Fruit fly (Drosophila melanogaster) whole organism, embryonic: ENCODE data around the gene Polr1D.

Source experiments
- C15 ChIP-seq: fragments of 200-800 bp; sonication (Bioruptor generic); IDR thresholded peaks from 3 replicates; pipeline ENCODE4 v1.3.6; 2022; ENCODE audit warnings: missing biosample characterization, missing genetic modification characterization
- CG10267 ChIP-seq: fragments of 200-800 bp; sonication (Bioruptor generic); optimal IDR thresholded peaks from 2 replicates; lab custom pipeline; 2018; ENCODE audit warnings: missing biosample characterization, mild to moderate bottlenecking, missing genetic modification characterization, moderate library complexity
- CG12219 ChIP-seq: fragments of 200-800 bp; sonication (Bioruptor generic); optimal IDR thresholded peaks from 3 replicates; lab custom pipeline; 2018; ENCODE audit warnings: missing biosample characterization, mild to moderate bottlenecking, missing genetic modification characterization
- CG1233 ChIP-seq: fragments of 200-800 bp; sonication (Bioruptor generic); optimal IDR thresholded peaks from 4 replicates; lab custom pipeline; 2018; ENCODE audit warnings: missing biosample characterization, mild to moderate bottlenecking, missing genetic modification characterization
- CG1602 ChIP-seq: fragments of 200-800 bp; sonication (Bioruptor generic); optimal IDR thresholded peaks from 3 replicates; lab custom pipeline; 2016; ENCODE audit warnings: missing biosample characterization, missing genetic modification characterization
- CG17829 ChIP-seq: fragments of 200-800 bp; optimal IDR thresholded peaks from 2 replicates; lab custom pipeline; 2019; ENCODE audit warnings: missing biosample characterization, mild to moderate bottlenecking, missing genetic modification characterization, moderate library complexity
- CG1792 ChIP-seq: fragments of 200-800 bp; sonication (Bioruptor generic); optimal IDR thresholded peaks from 2 replicates; lab custom pipeline; 2016; ENCODE audit warnings: missing biosample characterization, missing genetic modification characterization
- CG2129 ChIP-seq: fragments of 200-800 bp; sonication (Bioruptor generic); IDR thresholded peaks from 2 replicates; pipeline ENCODE4 v1.3.6; 2022; ENCODE audit warnings: missing biosample characterization, missing genetic modification characterization; ENCODE audit not compliant: partially characterized antibody
- CG3995 ChIP-seq: fragments of 200-800 bp; sonication (Bioruptor generic); optimal IDR thresholded peaks from 3 replicates; lab custom pipeline; 2016; ENCODE audit warnings: missing biosample characterization, missing genetic modification characterization
- CG42726 ChIP-seq: fragments of 200-800 bp; sonication (Bioruptor generic); IDR thresholded peaks from 2 replicates; pipeline ENCODE4 v1.3.6; 2022; ENCODE audit warnings: missing biosample characterization, missing genetic modification characterization; ENCODE audit not compliant: partially characterized antibody
- CG4404 ChIP-seq: fragments of 200-800 bp; sonication (Bioruptor generic); IDR thresholded peaks from 2 replicates; pipeline ENCODE4 v1.3.6; 2022; ENCODE audit warnings: missing biosample characterization, missing genetic modification characterization
- CG5180 ChIP-seq: fragments of 200-800 bp; sonication (Bioruptor generic); optimal IDR thresholded peaks from 3 replicates; lab custom pipeline; 2017; ENCODE audit warnings: missing biosample characterization, missing genetic modification characterization, mild to moderate bottlenecking, moderate library complexity, missing genetic modification reagents
- CG6689 ChIP-seq: fragments of 200-800 bp; sonication (Bioruptor generic); IDR thresholded peaks from 2 replicates; pipeline ENCODE4 v1.3.6; 2022; ENCODE audit warnings: missing biosample characterization, missing genetic modification characterization
- CG8290 ChIP-seq, 3 experiments: fragments of 200-800 bp; sonication (Bioruptor generic); optimal IDR thresholded peaks; 2 replicates each; lab custom pipeline; 2016 to 2019; ENCODE audit warnings: missing biosample characterization in 3 of 3, missing genetic modification characterization in 3 of 3, mild to moderate bottlenecking in 2 of 3, moderate library complexity in 1 of 3
- CG8924 ChIP-seq: fragments of 200-800 bp; optimal IDR thresholded peaks from 3 replicates; lab custom pipeline; 2019; ENCODE audit warnings: missing biosample characterization, mild to moderate bottlenecking, missing genetic modification characterization, moderate library complexity
- CTCF ChIP-seq: fragments of 200-800 bp; sonication (Bioruptor generic); optimal IDR thresholded peaks from 2 replicates; lab custom pipeline; 2017; ENCODE audit warnings: missing biosample characterization, mild to moderate bottlenecking, missing genetic modification characterization, moderate library complexity
- Dip2 ChIP-seq: fragments of 200-800 bp; sonication (Bioruptor generic); IDR thresholded peaks from 2 replicates; pipeline ENCODE4 v1.3.6; 2022; ENCODE audit warnings: missing biosample characterization, missing genetic modification characterization
- Hr3 ChIP-seq: fragments of 200-800 bp; sonication (Bioruptor generic); optimal IDR thresholded peaks from 3 replicates; lab custom pipeline; 2016; ENCODE audit warnings: missing biosample characterization, missing genetic modification characterization
- Rfx ChIP-seq: fragments of 200-800 bp; sonication (Bioruptor generic); IDR thresholded peaks from 2 replicates; pipeline ENCODE4 v1.3.6; 2022; ENCODE audit warnings: missing biosample characterization, missing genetic modification characterization
- Sry-β ChIP-seq: fragments of 200-800 bp; sonication (Bioruptor generic); optimal IDR thresholded peaks from 2 replicates; lab custom pipeline; 2018; ENCODE audit warnings: missing biosample characterization, mild to moderate bottlenecking, missing genetic modification characterization, moderate library complexity
- abd-A ChIP-seq: fragments of 200-800 bp; sonication (Bioruptor generic); optimal IDR thresholded peaks from 3 replicates; lab custom pipeline; 2019; ENCODE audit warnings: missing biosample characterization, mild to moderate bottlenecking, missing genetic modification characterization, moderate library complexity
- al ChIP-seq: fragments of 200-800 bp; sonication (Bioruptor generic); IDR thresholded peaks from 2 replicates; pipeline ENCODE4 v1.3.6; 2022; ENCODE audit warnings: missing biosample characterization, missing genetic modification characterization
- amos ChIP-seq: fragments of 200-800 bp; sonication (Bioruptor generic); IDR thresholded peaks from 2 replicates; pipeline ENCODE4 v1.3.6; 2022; ENCODE audit warnings: missing biosample characterization, missing genetic modification characterization; ENCODE audit not compliant: partially characterized antibody
- bab2 ChIP-seq: fragments of 200-800 bp; sonication (Bioruptor generic); optimal IDR thresholded peaks from 2 replicates; lab custom pipeline; 2016; ENCODE audit warnings: missing biosample characterization, missing genetic modification characterization
- cato ChIP-seq: fragments of 200-800 bp; sonication (Bioruptor generic); optimal IDR thresholded peaks from 2 replicates; lab custom pipeline; 2016; ENCODE audit warnings: missing biosample characterization, missing genetic modification characterization, borderline replicate concordance
- caup ChIP-seq: fragments of 200-800 bp; sonication (Bioruptor generic); optimal IDR thresholded peaks from 3 replicates; lab custom pipeline; 2017; ENCODE audit warnings: missing biosample characterization, mild to moderate bottlenecking, missing genetic modification characterization, moderate library complexity; ENCODE audit not compliant: severe bottlenecking
- chinmo ChIP-seq: fragments of 200-800 bp; sonication (Bioruptor generic); IDR thresholded peaks from 4 replicates; pipeline ENCODE4 v1.3.6; 2022; ENCODE audit warnings: missing biosample characterization, missing genetic modification characterization; ENCODE audit not compliant: partially characterized antibody
- crc ChIP-seq: fragments of 200-800 bp; sonication (Bioruptor generic); optimal IDR thresholded peaks from 2 replicates; lab custom pipeline; 2016; ENCODE audit warnings: missing biosample characterization, missing genetic modification characterization
- eve ChIP-seq, 2 experiments: fragments of >200 bp; optimal IDR thresholded peaks; 2 replicates each; lab custom pipeline; 2017; ENCODE audit warnings: missing biosample characterization in 2 of 2, missing genetic modification characterization in 2 of 2
- gsb-n ChIP-seq: fragments of 200-800 bp; sonication (Bioruptor generic); optimal IDR thresholded peaks from 3 replicates; lab custom pipeline; 2018; ENCODE audit warnings: missing biosample characterization, mild to moderate bottlenecking, missing genetic modification characterization
- her ChIP-seq: fragments of 200-800 bp; sonication (Bioruptor generic); optimal IDR thresholded peaks from 2 replicates; lab custom pipeline; 2016; ENCODE audit warnings: missing biosample characterization, missing genetic modification characterization
- inv ChIP-seq: fragments of 200-800 bp; sonication (Bioruptor generic); IDR thresholded peaks from 2 replicates; pipeline ENCODE4 v1.3.6; 2022; ENCODE audit warnings: missing biosample characterization, missing genetic modification characterization; ENCODE audit not compliant: partially characterized antibody
- lilli ChIP-seq: fragments of 200-800 bp; sonication (Bioruptor generic); optimal IDR thresholded peaks from 3 replicates; lab custom pipeline; 2016; ENCODE audit warnings: missing biosample characterization, missing genetic modification characterization
- lola ChIP-seq, 3 experiments: fragments of >200 bp in 2 of 3; fragments of 200-800 bp in 1 of 3; sonication (Bioruptor generic) in 1 of 3; optimal IDR thresholded peaks; 2 replicates each; lab custom pipeline; 2017 to 2019; ENCODE audit warnings: missing biosample characterization in 3 of 3, missing genetic modification characterization in 3 of 3, mild to moderate bottlenecking in 1 of 3, moderate library complexity in 1 of 3
- nau ChIP-seq: fragments of 200-800 bp; sonication (Bioruptor generic); optimal IDR thresholded peaks from 3 replicates; lab custom pipeline; 2017; ENCODE audit warnings: missing biosample characterization, mild to moderate bottlenecking, missing genetic modification characterization, missing genetic modification reagents
- nmo ChIP-seq: fragments of 200-800 bp; sonication (Bioruptor generic); optimal IDR thresholded peaks from 2 replicates; lab custom pipeline; 2018; ENCODE audit warnings: missing biosample characterization, mild to moderate bottlenecking, missing genetic modification characterization, moderate library complexity
- oc ChIP-seq: fragments of 200-800 bp; sonication (Bioruptor generic); optimal IDR thresholded peaks from 2 replicates; lab custom pipeline; 2018; ENCODE audit warnings: missing biosample characterization, mild to moderate bottlenecking, missing genetic modification characterization, moderate library complexity
- pnt ChIP-seq: fragments of 200-800 bp; sonication (Bioruptor generic); optimal IDR thresholded peaks from 3 replicates; lab custom pipeline; 2016; ENCODE audit warnings: missing biosample characterization, missing genetic modification characterization
- pum ChIP-seq: fragments of 200-800 bp; sonication (Bioruptor generic); optimal IDR thresholded peaks from 2 replicates; lab custom pipeline; 2016; ENCODE audit warnings: missing biosample characterization, missing genetic modification characterization
- ro ChIP-seq: fragments of 200-800 bp; sonication (Bioruptor generic); IDR thresholded peaks from 2 replicates; pipeline ENCODE4 v1.3.6; 2022; ENCODE audit warnings: missing biosample characterization, missing genetic modification characterization
- sd ChIP-seq: fragments of 200-800 bp; sonication (Bioruptor generic); optimal IDR thresholded peaks from 3 replicates; lab custom pipeline; 2018; ENCODE audit warnings: missing biosample characterization, mild to moderate bottlenecking, missing genetic modification characterization, moderate library complexity
- sim ChIP-seq: fragments of 200-800 bp; sonication (Bioruptor generic); IDR thresholded peaks from 2 replicates; pipeline ENCODE4 v1.3.6; 2022; ENCODE audit warnings: missing biosample characterization, missing genetic modification characterization
- slp2 ChIP-seq: fragments of 200-800 bp; sonication (Bioruptor generic); optimal IDR thresholded peaks from 2 replicates; lab custom pipeline; 2016; ENCODE audit warnings: missing biosample characterization, missing genetic modification characterization
- sna ChIP-seq: fragments of 200-800 bp; sonication (Bioruptor generic); IDR thresholded peaks from 2 replicates; pipeline ENCODE4 v1.3.6; 2022; ENCODE audit warnings: missing biosample characterization, missing genetic modification characterization; ENCODE audit not compliant: partially characterized antibody
- sob ChIP-seq: fragments of 200-800 bp; sonication (Bioruptor generic); IDR thresholded peaks from 2 replicates; pipeline ENCODE4 v1.3.6; 2022; ENCODE audit warnings: missing biosample characterization, missing genetic modification characterization
- tap ChIP-seq: fragments of 200-800 bp; optimal IDR thresholded peaks from 3 replicates; lab custom pipeline; 2019; ENCODE audit warnings: missing biosample characterization, mild to moderate bottlenecking, missing genetic modification characterization, moderate library complexity
- tin ChIP-seq: fragments of 200-800 bp; sonication (Bioruptor generic); optimal IDR thresholded peaks from 3 replicates; lab custom pipeline; 2016; ENCODE audit warnings: missing biosample characterization, missing genetic modification characterization
- toy ChIP-seq: fragments of 200-800 bp; sonication (Bioruptor generic); IDR thresholded peaks from 2 replicates; pipeline ENCODE4 v1.3.6; 2022; ENCODE audit warnings: missing biosample characterization, missing genetic modification characterization
- trem ChIP-seq: fragments of 200-800 bp; optimal IDR thresholded peaks from 3 replicates; lab custom pipeline; 2019; ENCODE audit warnings: missing biosample characterization, mild to moderate bottlenecking, missing genetic modification characterization, moderate library complexity
- vnd ChIP-seq: fragments of 200-800 bp; sonication (Bioruptor generic); IDR thresholded peaks from 3 replicates; pipeline ENCODE4 v1.3.6; 2022; ENCODE audit warnings: missing biosample characterization, missing genetic modification characterization; ENCODE audit not compliant: partially characterized antibody

Polr1D gene

DNA sequence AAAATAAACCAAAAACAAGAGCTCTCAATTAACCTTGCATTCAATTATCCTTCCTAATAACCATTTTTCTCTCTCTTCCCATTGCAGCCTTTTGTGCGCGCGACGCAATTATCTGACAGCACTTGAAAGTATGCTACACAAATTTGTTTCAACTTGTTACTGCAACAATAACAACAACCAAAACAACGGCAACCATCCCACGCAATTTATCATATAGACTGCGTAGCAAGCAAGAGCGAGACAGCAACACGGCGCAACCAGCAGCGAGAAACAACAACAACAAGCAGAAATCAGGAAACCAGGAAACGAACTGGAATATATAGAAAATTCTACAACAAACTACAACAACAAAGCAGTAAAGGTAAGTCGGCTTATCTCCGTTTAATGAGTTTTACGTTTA is 31.0 kb upstream of the Polr1D start:
- TF ChIP-seq pnt (GFP tag; lab: Kevin White, UChicago) = no peak
- peak; percentile 12 for TF ChIP-seq CG8924 (tag; lab: Kevin White, UChicago)
- TF ChIP-seq trem (tag; lab: Kevin White, UChicago) = peak; percentile 11
- no peak for TF ChIP-seq her (GFP tag; lab: Kevin White, UChicago)
- TF ChIP-seq CG1233 (GFP tag; lab: Kevin White, UChicago) = no peak
- TF ChIP-seq CG5180 (GFP tag; lab: Kevin White, UChicago) = peak; percentile 68
- 0 out of 2 replicates have a peak, but pooled peaks have one; percentile 5 for TF ChIP-seq CG42726 (GFP tag; lab: Robert Waterston, UW)
- no peak for TF ChIP-seq lilli (GFP tag; lab: Kevin White, UChicago)
- TF ChIP-seq ro (GFP tag; lab: Robert Waterston, UW) = no peak
- TF ChIP-seq Dip2 = no peak
- no peak for TF ChIP-seq caup (GFP tag; lab: Kevin White, UChicago)
- no peak for TF ChIP-seq CG3995 (GFP tag; lab: Kevin White, UChicago)
- TF ChIP-seq CG4404 (GFP tag; lab: Robert Waterston, UW) = no peak
- TF ChIP-seq Rfx (GFP tag; lab: Robert Waterston, UW) = no peak
- peak; percentile 17 for TF ChIP-seq CTCF (GFP tag; lab: Kevin White, UChicago)
- no peak for TF ChIP-seq CG10267 (tag; lab: Kevin White, UChicago)
- no peak for TF ChIP-seq bab2
- no peak for TF ChIP-seq tap (tag; lab: Kevin White, UChicago)
- TF ChIP-seq tin = no peak
- no peak for TF ChIP-seq sna (GFP tag; lab: Robert Waterston, UW)
- TF ChIP-seq CG8290 (GFP tag; optimal IDR thresholded peaks at IDR 0.05; lab: Kevin White, UChicago) = no peak
- peak in 1 of 2 experiments; percentile 61 for TF ChIP-seq CG8290 (tag; optimal IDR thresholded peaks at IDR 0.05; lab: Kevin White, UChicago)
- peak in 1 of 3 experiments; percentile 67 for TF ChIP-seq lola (GFP tag; optimal IDR thresholded peaks at IDR 0.05; lab: Kevin White, UChicago)
- TF ChIP-seq oc (tag; lab: Kevin White, UChicago) = peak; percentile 58
- TF ChIP-seq nmo (GFP tag; lab: Kevin White, UChicago) = no peak
- TF ChIP-seq sim (GFP tag; lab: Robert Waterston, UW) = no peak
- peak; percentile 21 for TF ChIP-seq sd
- no peak; the same call in 1 of the 2 replicates for TF ChIP-seq amos (GFP tag; lab: Robert Waterston, UW)
- no peak for TF ChIP-seq vnd (GFP tag; lab: Robert Waterston, UW)
- no peak for TF ChIP-seq eve (GFP tag; optimal IDR thresholded peaks at IDR 0.05; lab: Kevin White, UChicago)
- no peak for TF ChIP-seq nau (GFP tag; lab: Kevin White, UChicago)
- peak; percentile 75 for TF ChIP-seq slp2 (GFP tag; lab: Kevin White, UChicago)
- peak; percentile 14 for TF ChIP-seq CG12219 (GFP tag; lab: Kevin White, UChicago)
- TF ChIP-seq Hr3 = no peak
- TF ChIP-seq gsb-n = no peak
- no peak for TF ChIP-seq cato
- no peak for TF ChIP-seq al (GFP tag; lab: Robert Waterston, UW)
- no peak for TF ChIP-seq CG6689 (GFP tag; lab: Robert Waterston, UW)
- TF ChIP-seq chinmo = peak; percentile 78; the same call in 2 of the 4 replicates
- TF ChIP-seq pum = no peak
- peak; percentile 8 for TF ChIP-seq abd-A (tag; lab: Kevin White, UChicago)
- no peak for TF ChIP-seq toy (GFP tag; lab: Robert Waterston, UW)
- no peak for TF ChIP-seq CG1792 (GFP tag; lab: Kevin White, UChicago)
- TF ChIP-seq C15 (GFP tag; lab: Robert Waterston, UW) = no peak
- TF ChIP-seq crc (GFP tag; lab: Kevin White, UChicago) = no peak
- TF ChIP-seq CG17829 (tag; lab: Kevin White, UChicago) = peak; percentile 7
- no peak for TF ChIP-seq sob (GFP tag; lab: Robert Waterston, UW)
- TF ChIP-seq CG2129 (GFP tag; lab: Robert Waterston, UW) = no peak
- TF ChIP-seq Sry-β (GFP tag; lab: Kevin White, UChicago) = no peak
- no peak for TF ChIP-seq CG1602
- no peak for TF ChIP-seq inv
